Worm (Caenorhabditis elegans) whole organism, young adult: ENCODE data around the gene Y66H1A.5.

Experiments
- B0035.1 ChIP-seq: sonication (generic microtip); optimal IDR thresholded peaks from 2 replicates; lab custom pipeline; 2016; ENCODE audit warnings: missing genetic modification characterization, mild to moderate bottlenecking, missing compliant biosample characterization, missing genotype, missing genetic modification reagents
- B0261.1 ChIP-seq: sonication (generic microtip); optimal IDR thresholded peaks from 2 replicates; lab custom pipeline; 2016; ENCODE audit warnings: mild to moderate bottlenecking, missing genetic modification characterization, moderate library complexity, missing compliant biosample characterization
- C06A6.2 ChIP-seq: fragments of 200-800 bp; sonication (Bioruptor generic); conservative IDR thresholded peaks from 2 replicates; pipeline ENCODE4 v1.3.6; 2022; ENCODE audit warnings: missing genetic modification characterization, missing compliant biosample characterization
- C17E4.6 ChIP-seq: fragments of 200-800 bp; sonication (Bioruptor generic); IDR thresholded peaks from 2 replicates; pipeline ENCODE4 v1.3.6; 2022; ENCODE audit warnings: missing genetic modification reagents, missing genetic modification characterization, missing compliant biosample characterization
- F39B2.1 ChIP-seq: fragments of 200-800 bp; sonication (Bioruptor generic); IDR thresholded peaks from 2 replicates; pipeline ENCODE4 v1.3.6; 2022; ENCODE audit warnings: missing genetic modification reagents, missing genetic modification characterization, missing compliant biosample characterization
- F49E8.2 ChIP-seq: sonication (generic microtip); optimal IDR thresholded peaks from 3 replicates; lab custom pipeline; 2017; ENCODE audit warnings: missing genetic modification characterization, mild to moderate bottlenecking, missing compliant biosample characterization, antibody characterized with exemption, moderate library complexity; ENCODE audit not compliant: insufficient read depth
- F52B5.7 ChIP-seq: sonication (generic microtip); optimal IDR thresholded peaks from 2 replicates; lab custom pipeline; 2016; ENCODE audit warnings: mild to moderate bottlenecking, missing genetic modification characterization, missing compliant biosample characterization
- K11D2.4 ChIP-seq: fragments of 200-800 bp; sonication (Bioruptor generic); IDR thresholded peaks from 2 replicates; pipeline ENCODE4 v1.3.6; 2022; ENCODE audit warnings: missing genetic modification reagents, missing genetic modification characterization, missing compliant biosample characterization
- Y53G8AR.9 ChIP-seq: fragments of 200-800 bp; sonication (Bioruptor generic); conservative IDR thresholded peaks from 2 replicates; pipeline ENCODE4 v1.3.6; 2022; ENCODE audit warnings: missing genetic modification reagents, missing genetic modification characterization, missing compliant biosample characterization
- ama-1 ChIP-seq, 3 experiments: fragments of 150-350 bp in 1 of 3; sonication (generic microtip) in 2 of 3; optimal IDR thresholded peaks; 2 replicates each; lab custom pipeline; 2014 to 2018; ENCODE audit warnings: missing biosample characterization in 2 of 3, missing genetic modification characterization in 2 of 3, missing genetic modification reagents in 2 of 3
- athp-1 ChIP-seq: sonication (generic microtip); optimal IDR thresholded peaks from 2 replicates; lab custom pipeline; 2017; ENCODE audit warnings: mild to moderate bottlenecking, missing genetic modification characterization, missing compliant biosample characterization
- attf-5 ChIP-seq: fragments of 200-800 bp; sonication (Bioruptor generic); optimal IDR thresholded peaks from 2 replicates; lab custom pipeline; 2018; ENCODE audit warnings: mild to moderate bottlenecking, missing genetic modification characterization, missing compliant biosample characterization
- attf-6 ChIP-seq: fragments of 200-800 bp; sonication (Bioruptor generic); IDR thresholded peaks from 2 replicates; pipeline ENCODE4 v1.3.6; 2022; ENCODE audit warnings: missing genetic modification reagents, missing genetic modification characterization, missing compliant biosample characterization
- cebp-1 ChIP-seq, 2 experiments: fragments of 200-800 bp in 1 of 2; sonication (Bioruptor generic) in 1 of 2; sonication (generic microtip) in 1 of 2; IDR thresholded peaks in 1 of 2; optimal IDR thresholded peaks in 1 of 2; 2 replicates each; pipeline versions ENCODE4 v1.3.6 to Lab custom; 2017 to 2022; ENCODE audit warnings: missing compliant biosample characterization in 2 of 2, missing genetic modification characterization in 2 of 2, mild to moderate bottlenecking in 1 of 2, missing genetic modification reagents in 1 of 2, moderate library complexity in 1 of 2
- ceh-58 ChIP-seq: fragments of 200-800 bp; sonication (Bioruptor generic); IDR thresholded peaks from 2 replicates; pipeline ENCODE4 v1.3.6; 2022; ENCODE audit warnings: missing genetic modification characterization, missing compliant biosample characterization
- dpff-1 ChIP-seq: sonication (generic microtip); optimal IDR thresholded peaks from 2 replicates; lab custom pipeline; 2017; ENCODE audit warnings: mild to moderate bottlenecking, missing genetic modification characterization, missing compliant biosample characterization
- egl-18 ChIP-seq: fragments of 200-800 bp; sonication (Bioruptor generic); IDR thresholded peaks from 2 replicates; pipeline ENCODE4 v1.3.6; 2022; ENCODE audit warnings: missing genetic modification reagents, missing genetic modification characterization, missing compliant biosample characterization
- egl-44 ChIP-seq: fragments of 200-800 bp; sonication (Bioruptor generic); IDR thresholded peaks from 2 replicates; pipeline ENCODE4 v1.3.6; 2022; ENCODE audit warnings: missing genetic modification reagents, missing genetic modification characterization, missing compliant biosample characterization
- egrh-3 ChIP-seq: fragments of 200-800 bp; sonication (Bioruptor generic); IDR thresholded peaks from 2 replicates; pipeline ENCODE4 v1.3.6; 2022; ENCODE audit warnings: missing genetic modification reagents, missing genetic modification characterization, missing compliant biosample characterization
- hlh-26 ChIP-seq: fragments of 200-800 bp; sonication (Bioruptor generic); conservative IDR thresholded peaks from 2 replicates; pipeline ENCODE4 v1.3.6; 2022; ENCODE audit warnings: missing genetic modification reagents, missing genetic modification characterization, missing compliant biosample characterization
- hsf-1 ChIP-seq: fragments of 200-800 bp; sonication (Bioruptor generic); IDR thresholded peaks from 2 replicates; pipeline ENCODE4 v1.3.6; 2022; ENCODE audit warnings: missing genetic modification reagents, missing genetic modification characterization, missing compliant biosample characterization
- let-607 ChIP-seq, 2 experiments: fragments of 200-800 bp in 1 of 2; sonication (Bioruptor generic) in 1 of 2; sonication (generic microtip) in 1 of 2; optimal IDR thresholded peaks; 2 replicates each; lab custom pipeline; 2016 to 2018; ENCODE audit warnings: mild to moderate bottlenecking in 2 of 2, missing compliant biosample characterization in 2 of 2, missing genetic modification characterization in 2 of 2, moderate library complexity in 2 of 2, missing genotype in 1 of 2
- lin-35 ChIP-seq, 3 experiments: fragments of 150-350 bp in 2 of 3; sonication (generic microtip) in 1 of 3; optimal IDR thresholded peaks; 2 replicates each; lab custom pipeline; 2014 to 2018; ENCODE audit warnings: missing biosample characterization in 3 of 3, missing genetic modification characterization in 3 of 3, missing genetic modification reagents in 3 of 3
- lin-40 ChIP-seq: sonication (generic microtip); optimal IDR thresholded peaks from 2 replicates; lab custom pipeline; 2016; ENCODE audit warnings: missing genetic modification characterization, mild to moderate bottlenecking, missing compliant biosample characterization, missing genotype, missing genetic modification reagents
- lin-54 ChIP-seq: fragments of 200-800 bp; sonication (Bioruptor generic); optimal IDR thresholded peaks from 2 replicates; lab custom pipeline; 2018; ENCODE audit warnings: mild to moderate bottlenecking, missing genetic modification characterization, missing compliant biosample characterization
- mcd-1 ChIP-seq: fragments of 200-800 bp; sonication (Bioruptor generic); IDR thresholded peaks from 2 replicates; pipeline ENCODE4 v1.3.6; 2022; ENCODE audit warnings: missing genetic modification reagents, missing genetic modification characterization, missing compliant biosample characterization
- nfya-1 ChIP-seq: sonication (generic microtip); optimal IDR thresholded peaks from 2 replicates; lab custom pipeline; 2017; ENCODE audit warnings: antibody characterized with exemption, missing compliant biosample characterization, missing genetic modification characterization, borderline replicate concordance; ENCODE audit not compliant: insufficient read depth
- nfya-2 ChIP-seq: fragments of 200-800 bp; sonication (Bioruptor generic); IDR thresholded peaks from 2 replicates; pipeline ENCODE4 v1.3.6; 2022; ENCODE audit warnings: missing genetic modification reagents, missing genetic modification characterization, missing compliant biosample characterization
- pbrm-1 ChIP-seq: fragments of 200-800 bp; sonication (Bioruptor generic); IDR thresholded peaks from 2 replicates; pipeline ENCODE4 v1.3.6; 2022; ENCODE audit warnings: missing genetic modification reagents, missing genetic modification characterization, missing compliant biosample characterization
- rcor-1 ChIP-seq: fragments of 200-800 bp; sonication (Bioruptor generic); IDR thresholded peaks from 2 replicates; pipeline ENCODE4 v1.3.6; 2022; ENCODE audit warnings: missing genetic modification reagents, missing genetic modification characterization, missing compliant biosample characterization
- repo-1 ChIP-seq: sonication (generic microtip); optimal IDR thresholded peaks from 2 replicates; lab custom pipeline; 2017; ENCODE audit warnings: mild to moderate bottlenecking, missing genetic modification characterization, missing compliant biosample characterization
- snpc-1.3 ChIP-seq: sonication (generic microtip); optimal IDR thresholded peaks from 2 replicates; lab custom pipeline; 2017; ENCODE audit warnings: missing genetic modification characterization, mild to moderate bottlenecking, missing compliant biosample characterization, antibody characterized with exemption, moderate library complexity, missing genotype, missing genetic modification reagents; ENCODE audit not compliant: insufficient read depth
- tbp1 ChIP-seq: fragments of 200-800 bp; sonication (Bioruptor generic); optimal IDR thresholded peaks from 2 replicates; lab custom pipeline; 2018; ENCODE audit warnings: mild to moderate bottlenecking, missing genetic modification characterization, missing compliant biosample characterization
- tbx-9 ChIP-seq: sonication (generic microtip); optimal IDR thresholded peaks from 2 replicates; lab custom pipeline; 2016; ENCODE audit warnings: borderline replicate concordance, missing genetic modification characterization, inconsistent platforms, missing compliant biosample characterization
- tlf-1 ChIP-seq: fragments of 200-800 bp; sonication (Bioruptor generic); optimal IDR thresholded peaks from 2 replicates; lab custom pipeline; 2018; ENCODE audit warnings: mild to moderate bottlenecking, missing genetic modification characterization, missing compliant biosample characterization
- unc-62 ChIP-seq: fragments of 150-350 bp; optimal IDR thresholded peaks from 2 replicates; lab custom pipeline; 2014; ENCODE audit warnings: missing biosample characterization, missing genetic modification reagents, missing genetic modification characterization
- zfh-2 ChIP-seq: fragments of 200-800 bp; sonication (Bioruptor generic); conservative IDR thresholded peaks from 2 replicates; pipeline ENCODE4 v1.3.6; 2022; ENCODE audit warnings: missing genetic modification reagents, missing genetic modification characterization, missing compliant biosample characterization
- zim-3 ChIP-seq: sonication (generic microtip); optimal IDR thresholded peaks from 2 replicates; lab custom pipeline; 2017; ENCODE audit warnings: mild to moderate bottlenecking, missing genetic modification characterization, moderate library complexity, missing compliant biosample characterization
- ztf-18 ChIP-seq: sonication (generic microtip); optimal IDR thresholded peaks from 2 replicates; lab custom pipeline; 2016; ENCODE audit warnings: missing genotype, mild to moderate bottlenecking, missing genetic modification characterization, missing compliant biosample characterization
- ztf-25 ChIP-seq: fragments of 200-800 bp; sonication (Bioruptor generic); IDR thresholded peaks from 2 replicates; pipeline ENCODE4 v1.3.6; 2022; ENCODE audit warnings: missing genetic modification reagents, missing genetic modification characterization, missing compliant biosample characterization
- ztf-3 ChIP-seq: fragments of 200-800 bp; sonication (Bioruptor generic); optimal IDR thresholded peaks from 2 replicates; lab custom pipeline; 2018; ENCODE audit warnings: mild to moderate bottlenecking, missing genetic modification characterization, missing compliant biosample characterization
- ztf-6 ChIP-seq: fragments of 200-800 bp; sonication (Bioruptor generic); IDR thresholded peaks from 2 replicates; pipeline ENCODE4 v1.3.6; 2022; ENCODE audit warnings: missing genetic modification reagents, missing genetic modification characterization, missing compliant biosample characterization

The Y66H1A.5 gene

ce11 chrIV:427100-427908 lies 1.6 kb downstream of the Y66H1A.5 start (continued):
- TF ChIP-seq ama-1 (optimal IDR thresholded peaks at IDR 0.05; lab: Kevin White, UChicago) = no peak
- TF ChIP-seq ama-1 (GFP tag; optimal IDR thresholded peaks at IDR 0.05; lab: Kevin White, UChicago) = peak; percentile 34 to 83
- TF ChIP-seq hsf-1 (GFP tag; lab: Robert Waterston, UW) = peak; percentile 66
- peak; percentile 8; the same call in 1 of the 2 replicates for TF ChIP-seq mcd-1
- peak; percentile 32 for TF ChIP-seq lin-54 (GFP tag; lab: Kevin White, UChicago)
- TF ChIP-seq attf-5 (GFP tag; lab: Kevin White, UChicago) = no peak
- TF ChIP-seq cebp-1 (GFP tag; IDR thresholded peaks at IDR 0.05; lab: Robert Waterston, UW) = no peak
- peak; percentile 12 for TF ChIP-seq cebp-1 (tag; optimal IDR thresholded peaks at IDR 0.05; lab: Kevin White, UChicago)
- TF ChIP-seq tlf-1 (GFP tag; lab: Kevin White, UChicago) = peak; percentile 50
- no peak for TF ChIP-seq egrh-3
- TF ChIP-seq K11D2.4 (GFP tag; lab: Robert Waterston, UW) = no peak
- no peak for TF ChIP-seq F52B5.7 (tag; lab: Kevin White, UChicago)
- TF ChIP-seq lin-40 (tag; lab: Kevin White, UChicago) = no peak
- TF ChIP-seq nfya-1 (tag; lab: Kevin White, UChicago) = no peak
- peak; percentile 57; the same call in 1 of the 2 replicates for TF ChIP-seq egl-44 (GFP tag; lab: Robert Waterston, UW)
- TF ChIP-seq ceh-58 (GFP tag; lab: Robert Waterston, UW) = 0 out of 2 replicates have a peak, but pooled peaks have one; percentile 66
- TF ChIP-seq snpc-1.3 = peak; percentile 16
- no peak for TF ChIP-seq ztf-18 (tag; lab: Kevin White, UChicago)
- no peak for TF ChIP-seq ztf-25 (GFP tag; lab: Robert Waterston, UW)
- peak; percentile 39 for TF ChIP-seq Y53G8AR.9 (GFP tag; lab: Robert Waterston, UW)
- TF ChIP-seq athp-1 (tag; lab: Kevin White, UChicago) = peak; percentile 17
- no peak for TF ChIP-seq C06A6.2 (GFP tag; lab: Robert Waterston, UW)
- no peak for TF ChIP-seq repo-1 (tag; lab: Kevin White, UChicago)
- peak; percentile 68 for TF ChIP-seq rcor-1 (GFP tag; lab: Robert Waterston, UW)
- TF ChIP-seq tbx-9 = peak; percentile 24
- 0 out of 2 replicates have a peak, but pooled peaks have one; percentile 53 for TF ChIP-seq attf-6 (GFP tag; lab: Robert Waterston, UW)
- TF ChIP-seq egl-18 (GFP tag; lab: Robert Waterston, UW) = no peak
- TF ChIP-seq pbrm-1 (GFP tag; lab: Robert Waterston, UW) = peak; percentile 9; the same call in 1 of the 2 replicates
- 0 out of 2 replicates have a peak, but pooled peaks have one; percentile 43 for TF ChIP-seq C17E4.6 (GFP tag; lab: Robert Waterston, UW)
- peak; percentile 69 for TF ChIP-seq zim-3 (tag; lab: Kevin White, UChicago)
- TF ChIP-seq nfya-2 (GFP tag; lab: Robert Waterston, UW) = peak; percentile 59; the same call in 1 of the 2 replicates
- TF ChIP-seq dpff-1 = peak; percentile 61
- peak; percentile 88 for TF ChIP-seq F49E8.2
- no peak for TF ChIP-seq let-607 (tag; optimal IDR thresholded peaks at IDR 0.05; lab: Kevin White, UChicago)
- TF ChIP-seq F39B2.1 (GFP tag; lab: Robert Waterston, UW) = peak; percentile 83
- no peak for TF ChIP-seq ztf-3

- TF ChIP-seq zfh-2 (GFP tag; lab: Robert Waterston, UW) = peak; percentile 81
- no peak for TF ChIP-seq B0261.1 (tag; lab: Kevin White, UChicago)
- TF ChIP-seq lin-35 (GFP tag; optimal IDR thresholded peaks at IDR 0.05; lab: Kevin White, UChicago) = no peak
- TF ChIP-seq unc-62 (GFP tag; lab: Kevin White, UChicago) = no peak
- no peak for TF ChIP-seq hlh-26
- TF ChIP-seq tbp1 (GFP tag; lab: Kevin White, UChicago) = no peak
- no peak for TF ChIP-seq B0035.1
- TF ChIP-seq egrh-3 = peak; percentile 95
- no peak for TF ChIP-seq ztf-6 (GFP tag; lab: Robert Waterston, UW)
- no peak for TF ChIP-seq C06A6.2 (GFP tag; lab: Robert Waterston, UW)
Measured at ce11 chrIV:426597-426996, 2.3 kb downstream of the Y66H1A.5 start.
